Worm (Caenorhabditis elegans) whole organism, young adult: ENCODE data around the gene T28A11.4.

Experiments used
- B0261.1 ChIP-seq: sonication (generic microtip); optimal IDR thresholded peaks from 2 replicates; lab custom pipeline; 2016; ENCODE audit warnings: mild to moderate bottlenecking, missing genetic modification characterization, moderate library complexity, missing compliant biosample characterization
- C06A6.2 ChIP-seq: fragments of 200-800 bp; sonication (Bioruptor generic); conservative IDR thresholded peaks from 2 replicates; pipeline ENCODE4 v1.3.6; 2022; ENCODE audit warnings: missing genetic modification characterization, missing compliant biosample characterization
- C17E4.6 ChIP-seq: fragments of 200-800 bp; sonication (Bioruptor generic); IDR thresholded peaks from 2 replicates; pipeline ENCODE4 v1.3.6; 2022; ENCODE audit warnings: missing genetic modification reagents, missing genetic modification characterization, missing compliant biosample characterization
- D2030.7 ChIP-seq: fragments of 200-800 bp; sonication (Bioruptor generic); IDR thresholded peaks from 2 replicates; pipeline ENCODE4 v1.3.6; 2022; ENCODE audit warnings: missing genetic modification reagents, missing genetic modification characterization, missing compliant biosample characterization
- F22D6.2 ChIP-seq: sonication (generic microtip); optimal IDR thresholded peaks from 2 replicates; lab custom pipeline; 2016; ENCODE audit warnings: mild to moderate bottlenecking, missing genetic modification characterization, missing compliant biosample characterization
- F55B11.4 ChIP-seq: sonication (generic microtip); optimal IDR thresholded peaks from 2 replicates; lab custom pipeline; 2016; ENCODE audit warnings: missing compliant biosample characterization, missing genetic modification characterization, borderline replicate concordance; ENCODE audit not compliant: insufficient read depth
- K12H6.12 ChIP-seq: fragments of 200-800 bp; sonication (Bioruptor generic); optimal IDR thresholded peaks from 2 replicates; lab custom pipeline; 2018; ENCODE audit warnings: mild to moderate bottlenecking, missing genetic modification characterization, missing compliant biosample characterization
- T26A5.8 ChIP-seq: sonication (generic microtip); optimal IDR thresholded peaks from 2 replicates; lab custom pipeline; 2016; ENCODE audit warnings: missing genetic modification characterization, missing compliant biosample characterization
- Y56A3A.18 ChIP-seq: fragments of 200-800 bp; sonication (Bioruptor generic); IDR thresholded peaks from 2 replicates; pipeline ENCODE4 v1.3.6; 2022; ENCODE audit warnings: missing genetic modification reagents, missing genetic modification characterization, missing compliant biosample characterization
- Y67H2A.10 ChIP-seq: fragments of 200-800 bp; sonication (Bioruptor generic); conservative IDR thresholded peaks from 2 replicates; pipeline ENCODE4 v1.3.6; 2022; ENCODE audit warnings: missing genetic modification reagents, missing genetic modification characterization, missing compliant biosample characterization
- Y79H2A.3 ChIP-seq: fragments of 200-800 bp; sonication (Bioruptor generic); conservative IDR thresholded peaks from 2 replicates; pipeline ENCODE4 v1.3.6; 2022; ENCODE audit warnings: missing genetic modification reagents, missing genetic modification characterization, missing compliant biosample characterization
- attf-3 ChIP-seq: fragments of 200-800 bp; sonication (Bioruptor generic); conservative IDR thresholded peaks from 2 replicates; pipeline ENCODE4 v1.3.6; 2022; ENCODE audit warnings: missing genetic modification reagents, missing genetic modification characterization, missing compliant biosample characterization
- ceh-100 ChIP-seq: fragments of 200-800 bp; sonication (Bioruptor generic); IDR thresholded peaks from 2 replicates; pipeline ENCODE4 v1.3.6; 2022; ENCODE audit warnings: missing genetic modification reagents, missing genetic modification characterization, missing compliant biosample characterization
- die-1 ChIP-seq: sonication (generic microtip); optimal IDR thresholded peaks from 2 replicates; lab custom pipeline; 2016; ENCODE audit warnings: missing genotype, mild to moderate bottlenecking, missing genetic modification characterization, missing compliant biosample characterization
- dpl-1 ChIP-seq: fragments of 150-350 bp; optimal IDR thresholded peaks from 2 replicates; lab custom pipeline; 2014; ENCODE audit warnings: missing biosample characterization, missing genetic modification reagents, missing genetic modification characterization
- ets-4 ChIP-seq: fragments of 200-800 bp; sonication (Bioruptor generic); optimal IDR thresholded peaks from 2 replicates; lab custom pipeline; 2018; ENCODE audit warnings: mild to moderate bottlenecking, missing genetic modification characterization, missing compliant biosample characterization
- hmg-1.2 ChIP-seq: fragments of 200-800 bp; sonication (Bioruptor generic); IDR thresholded peaks from 2 replicates; pipeline ENCODE4 v1.3.6; 2022; ENCODE audit warnings: missing genetic modification reagents, missing genetic modification characterization, missing compliant biosample characterization
- hrde-1 ChIP-seq: sonication (generic microtip); optimal IDR thresholded peaks from 2 replicates; lab custom pipeline; 2016; ENCODE audit warnings: missing genetic modification characterization, mild to moderate bottlenecking, missing compliant biosample characterization, moderate library complexity, missing genotype, missing genetic modification reagents, borderline replicate concordance
- let-526 ChIP-seq: fragments of 200-800 bp; sonication (Bioruptor generic); IDR thresholded peaks from 2 replicates; pipeline ENCODE4 v1.3.6; 2022; ENCODE audit warnings: missing genetic modification reagents, missing genetic modification characterization, missing compliant biosample characterization
- let-607 ChIP-seq, 2 experiments: fragments of 200-800 bp in 1 of 2; sonication (Bioruptor generic) in 1 of 2; sonication (generic microtip) in 1 of 2; optimal IDR thresholded peaks; 2 replicates each; lab custom pipeline; 2016 to 2018; ENCODE audit warnings: mild to moderate bottlenecking in 2 of 2, missing compliant biosample characterization in 2 of 2, missing genetic modification characterization in 2 of 2, moderate library complexity in 2 of 2, missing genotype in 1 of 2
- lin-35 ChIP-seq, 3 experiments: fragments of 150-350 bp in 2 of 3; sonication (generic microtip) in 1 of 3; optimal IDR thresholded peaks; 2 replicates each; lab custom pipeline; 2014 to 2018; ENCODE audit warnings: missing biosample characterization in 3 of 3, missing genetic modification characterization in 3 of 3, missing genetic modification reagents in 3 of 3
- lin-40 ChIP-seq: sonication (generic microtip); optimal IDR thresholded peaks from 2 replicates; lab custom pipeline; 2016; ENCODE audit warnings: missing genetic modification characterization, mild to moderate bottlenecking, missing compliant biosample characterization, missing genotype, missing genetic modification reagents
- lin-54 ChIP-seq: fragments of 200-800 bp; sonication (Bioruptor generic); optimal IDR thresholded peaks from 2 replicates; lab custom pipeline; 2018; ENCODE audit warnings: mild to moderate bottlenecking, missing genetic modification characterization, missing compliant biosample characterization
- lir-1 ChIP-seq: fragments of 200-800 bp; sonication (Bioruptor generic); conservative IDR thresholded peaks from 2 replicates; pipeline ENCODE4 v1.3.6; 2022; ENCODE audit warnings: missing genetic modification reagents, missing genetic modification characterization, missing compliant biosample characterization
- madf-6 ChIP-seq: fragments of 200-800 bp; sonication (Bioruptor generic); IDR thresholded peaks from 2 replicates; pipeline ENCODE4 v1.3.6; 2022; ENCODE audit warnings: missing genetic modification reagents, missing genetic modification characterization, missing compliant biosample characterization
- nfyb-1 ChIP-seq: fragments of 200-800 bp; sonication (Bioruptor generic); IDR thresholded peaks from 2 replicates; pipeline ENCODE4 v1.3.6; 2022; ENCODE audit warnings: missing genetic modification reagents, missing genetic modification characterization, missing compliant biosample characterization
- nhr-120 ChIP-seq: fragments of 200-800 bp; sonication (Bioruptor generic); IDR thresholded peaks from 2 replicates; pipeline ENCODE4 v1.3.6; 2022; ENCODE audit warnings: missing genetic modification characterization, missing compliant biosample characterization
- nhr-80 ChIP-seq: sonication (generic microtip); optimal IDR thresholded peaks from 2 replicates; lab custom pipeline; 2016; ENCODE audit warnings: missing genetic modification characterization, missing compliant biosample characterization
- pbrm-1 ChIP-seq: fragments of 200-800 bp; sonication (Bioruptor generic); IDR thresholded peaks from 2 replicates; pipeline ENCODE4 v1.3.6; 2022; ENCODE audit warnings: missing genetic modification reagents, missing genetic modification characterization, missing compliant biosample characterization
- pha-4 ChIP-seq: fragments of 150-350 bp; sonication (generic microtip); optimal IDR thresholded peaks from 2 replicates; lab custom pipeline; 2014; ENCODE audit warnings: missing biosample characterization, missing genetic modification reagents, missing genetic modification characterization
- rcor-1 ChIP-seq: fragments of 200-800 bp; sonication (Bioruptor generic); IDR thresholded peaks from 2 replicates; pipeline ENCODE4 v1.3.6; 2022; ENCODE audit warnings: missing genetic modification reagents, missing genetic modification characterization, missing compliant biosample characterization
- snpc-1.3 ChIP-seq: sonication (generic microtip); optimal IDR thresholded peaks from 2 replicates; lab custom pipeline; 2017; ENCODE audit warnings: missing genetic modification characterization, mild to moderate bottlenecking, missing compliant biosample characterization, antibody characterized with exemption, moderate library complexity, missing genotype, missing genetic modification reagents; ENCODE audit not compliant: insufficient read depth
- snpc-4 ChIP-seq, 5 experiments: fragments of 150-350 bp in 1 of 5; sonication (generic microtip) in 4 of 5; optimal IDR thresholded peaks; 2 replicates each; lab custom pipeline; 2014 to 2018; ENCODE audit warnings: missing genetic modification characterization in 5 of 5, missing biosample characterization in 3 of 5, antibody characterized with exemption in 2 of 5, mild to moderate bottlenecking in 2 of 5, missing compliant biosample characterization in 2 of 5, missing genotype in 2 of 5, moderate library complexity in 2 of 5, missing genetic modification reagents in 1 of 5
- sptf-2 ChIP-seq: fragments of 200-800 bp; sonication (Bioruptor generic); optimal IDR thresholded peaks from 2 replicates; lab custom pipeline; 2018; ENCODE audit warnings: mild to moderate bottlenecking, missing genetic modification characterization, missing compliant biosample characterization
- tbx-9 ChIP-seq: sonication (generic microtip); optimal IDR thresholded peaks from 2 replicates; lab custom pipeline; 2016; ENCODE audit warnings: borderline replicate concordance, missing genetic modification characterization, inconsistent platforms, missing compliant biosample characterization
- tlf-1 ChIP-seq: fragments of 200-800 bp; sonication (Bioruptor generic); optimal IDR thresholded peaks from 2 replicates; lab custom pipeline; 2018; ENCODE audit warnings: mild to moderate bottlenecking, missing genetic modification characterization, missing compliant biosample characterization
- xnd-1 ChIP-seq: sonication (generic microtip); optimal IDR thresholded peaks from 2 replicates; lab custom pipeline; 2016; ENCODE audit warnings: missing genotype, missing genetic modification reagents, missing genetic modification characterization, missing compliant biosample characterization
- zim-3 ChIP-seq: sonication (generic microtip); optimal IDR thresholded peaks from 2 replicates; lab custom pipeline; 2017; ENCODE audit warnings: mild to moderate bottlenecking, missing genetic modification characterization, moderate library complexity, missing compliant biosample characterization
- ztf-25 ChIP-seq: fragments of 200-800 bp; sonication (Bioruptor generic); IDR thresholded peaks from 2 replicates; pipeline ENCODE4 v1.3.6; 2022; ENCODE audit warnings: missing genetic modification reagents, missing genetic modification characterization, missing compliant biosample characterization
- ztf-28 ChIP-seq: fragments of 200-800 bp; sonication (Bioruptor generic); IDR thresholded peaks from 2 replicates; pipeline ENCODE4 v1.3.6; 2022; ENCODE audit warnings: missing genetic modification reagents, missing genetic modification characterization, missing compliant biosample characterization

The T28A11.4 gene

ce11 chrV:3259168-3259622 lies 14.7 kb upstream of the T28A11.4 start, which contains the start of gene T28A11.16 (continued):
- TF ChIP-seq ztf-28 (GFP tag; lab: Robert Waterston, UW) (no peak), hmg-1.2 (no peak), C06A6.2 (GFP tag; lab: Robert Waterston, UW) (no peak), ceh-100 (GFP tag; lab: Robert Waterston, UW) (no peak), snpc-1.3 (tag; lab: Kevin White, UChicago) (no peak)

DNA sequence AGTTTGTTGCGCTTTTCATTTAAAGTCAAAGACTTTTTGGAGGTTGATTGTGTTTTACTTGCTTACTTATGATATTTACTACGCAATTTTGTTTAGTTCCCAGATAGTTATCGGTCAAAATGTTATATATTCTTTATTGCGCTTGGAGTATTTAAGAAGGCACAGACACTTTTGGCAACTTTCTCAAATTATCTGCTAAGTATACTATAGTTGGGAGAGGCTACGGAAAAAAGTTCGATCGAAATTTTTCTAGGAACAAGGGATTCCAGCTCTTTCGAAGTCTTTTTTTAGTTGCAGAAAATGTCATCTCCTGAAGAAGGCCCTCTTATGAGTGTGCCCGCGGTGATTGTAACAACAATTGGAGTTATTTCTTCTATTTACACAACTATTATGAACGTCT lies 13.8 kb upstream of the T28A11.4 start, which contains the start of gene srbc-5:
srbc-5 (plus strand) TSS at position 301 of the 400 bp plus-strand sequence.
- TF ChIP-seq F55B11.4 (tag; lab: Kevin White, UChicago) = no peak
- no peak for TF ChIP-seq pbrm-1 (GFP tag; lab: Robert Waterston, UW)
- no peak for TF ChIP-seq lin-54 (GFP tag; lab: Kevin White, UChicago)
- no peak for TF ChIP-seq nhr-120 (GFP tag; lab: Robert Waterston, UW)
- TF ChIP-seq snpc-4 (GFP tag; optimal IDR thresholded peaks at IDR 0.05; lab: Kevin White, UChicago) = no peak
- no peak for TF ChIP-seq snpc-4 (tag; optimal IDR thresholded peaks at IDR 0.05; lab: Kevin White, UChicago)
- no peak for TF ChIP-seq tlf-1 (GFP tag; lab: Kevin White, UChicago)
- TF ChIP-seq dpl-1 (GFP tag; lab: Kevin White, UChicago) = no peak
- TF ChIP-seq let-526 (GFP tag; lab: Robert Waterston, UW) = no peak
- TF ChIP-seq sptf-2 (GFP tag; lab: Kevin White, UChicago) = no peak
- no peak for TF ChIP-seq D2030.7
- no peak for TF ChIP-seq pha-4 (tag; lab: Kevin White, UChicago)
- TF ChIP-seq madf-6 = no peak
- TF ChIP-seq C06A6.2 (GFP tag; lab: Robert Waterston, UW) = no peak
- TF ChIP-seq Y67H2A.10 (GFP tag; lab: Robert Waterston, UW) = no peak

DNA sequence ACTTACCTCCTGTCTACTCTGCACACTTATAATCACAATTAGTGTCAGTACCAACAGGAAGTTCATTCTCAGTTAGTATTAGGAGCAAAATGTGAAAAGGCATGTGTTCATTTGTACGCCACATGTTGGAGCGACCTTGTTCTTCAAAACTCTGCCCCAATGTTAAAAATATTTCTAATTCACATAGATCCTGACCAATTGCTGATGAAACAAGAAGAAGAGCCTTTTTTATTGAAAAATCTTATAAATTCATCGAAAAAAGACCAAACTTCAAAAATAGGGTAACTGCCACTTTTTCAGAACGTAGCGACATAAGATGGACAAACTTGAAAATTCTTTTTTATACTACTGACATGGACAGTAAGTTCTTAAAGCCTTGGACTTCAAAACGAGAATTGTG lies 7.7 kb upstream of the T28A11.4 start, which contains the start of gene T28A11.17:
T28A11.17 (minus strand) TSS at position 101 of the 400 bp plus-strand sequence.
- no peak for TF ChIP-seq C17E4.6 (GFP tag; lab: Robert Waterston, UW)
- TF ChIP-seq nfyb-1 (GFP tag; lab: Robert Waterston, UW) = no peak
- no peak for TF ChIP-seq K12H6.12 (tag; lab: Kevin White, UChicago)
- TF ChIP-seq ceh-100 (GFP tag; lab: Robert Waterston, UW) = no peak
- no peak for TF ChIP-seq die-1 (tag; lab: Kevin White, UChicago)
- no peak for TF ChIP-seq xnd-1 (tag; lab: Kevin White, UChicago)
- TF ChIP-seq rcor-1 = no peak

DNA sequence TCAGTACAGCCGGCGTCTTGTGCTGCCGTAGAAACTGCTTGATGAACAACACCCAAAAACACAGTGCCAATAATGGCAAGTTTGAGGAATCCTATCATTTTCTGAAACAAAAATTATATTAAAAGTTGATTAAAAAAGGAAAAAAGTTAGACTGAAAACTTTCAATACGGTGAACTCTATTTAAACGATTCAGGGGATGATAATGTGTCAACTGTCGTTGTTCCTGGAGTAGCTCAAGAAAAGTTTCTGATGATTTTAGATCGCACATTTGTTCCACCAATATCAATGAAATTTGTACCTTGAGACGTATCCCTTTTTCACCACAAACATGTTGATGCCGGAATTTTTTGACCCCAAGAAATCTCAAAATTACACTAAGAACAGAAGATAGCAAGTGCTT lies 5.9 kb upstream of the T28A11.4 start, which contains the start of gene T28A11.18:
T28A11.18 (minus strand) TSS at position 101 of the 400 bp plus-strand sequence.
- TF ChIP-seq hrde-1 = no peak
- no peak for TF ChIP-seq lin-35 (GFP tag; optimal IDR thresholded peaks at IDR 0.05; lab: Kevin White, UChicago)
- TF ChIP-seq nhr-120 (GFP tag; lab: Robert Waterston, UW) = no peak
- TF ChIP-seq F22D6.2 = no peak
- no peak for TF ChIP-seq zim-3 (tag; lab: Kevin White, UChicago)
- TF ChIP-seq ets-4 = no peak
- TF ChIP-seq pbrm-1 (GFP tag; lab: Robert Waterston, UW) = no peak
- TF ChIP-seq lin-40 (tag; lab: Kevin White, UChicago) = no peak

DNA sequence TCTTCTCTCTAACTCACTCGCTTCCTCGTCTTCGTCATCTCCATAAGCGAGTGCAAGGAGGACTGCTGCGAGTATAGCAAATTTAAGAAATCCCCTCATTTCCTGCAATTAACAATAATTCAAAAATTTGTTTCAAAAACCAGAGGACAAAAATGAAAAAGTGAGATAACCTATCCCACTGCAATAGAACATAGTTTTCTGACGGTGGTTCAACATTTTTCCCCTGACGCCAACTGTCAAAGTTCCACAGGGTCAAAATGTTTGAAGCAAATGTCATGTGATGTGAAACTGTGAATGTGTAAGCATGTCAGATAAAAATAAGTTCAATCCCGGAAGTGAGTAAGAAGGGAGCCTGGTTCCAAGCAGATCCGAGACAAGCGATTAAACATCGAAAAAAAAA lies 4.4 kb upstream of the T28A11.4 start, which contains the start of gene T28A11.19:
T28A11.19 (minus strand) TSS at position 108 of the 400 bp plus-strand sequence.
- no peak for TF ChIP-seq B0261.1 (tag; lab: Kevin White, UChicago)
- no peak for TF ChIP-seq nhr-80 (tag; lab: Kevin White, UChicago)
- no peak for TF ChIP-seq D2030.7
- no peak for TF ChIP-seq Y79H2A.3
- no peak for TF ChIP-seq let-607 (tag; optimal IDR thresholded peaks at IDR 0.05; lab: Kevin White, UChicago)
- TF ChIP-seq Y56A3A.18 = no peak
- TF ChIP-seq T26A5.8 = no peak
- no peak for TF ChIP-seq C17E4.6 (GFP tag; lab: Robert Waterston, UW)
- TF ChIP-seq tbx-9 (tag; lab: Kevin White, UChicago) = no peak
- no peak for TF ChIP-seq sptf-2 (GFP tag; lab: Kevin White, UChicago)
- TF ChIP-seq dpl-1 (GFP tag; lab: Kevin White, UChicago) = no peak
- TF ChIP-seq lir-1 (GFP tag; lab: Robert Waterston, UW) = no peak
- no peak for TF ChIP-seq lin-54 (GFP tag; lab: Kevin White, UChicago)
- no peak for TF ChIP-seq ztf-25 (GFP tag; lab: Robert Waterston, UW)
- TF ChIP-seq attf-3 (GFP tag; lab: Robert Waterston, UW) = no peak
- no peak for TF ChIP-seq snpc-1.3 (tag; lab: Kevin White, UChicago)
